Worm (Caenorhabditis elegans) whole organism, L3 larva: Measurements from ENCODE around the gene F16G10.2.

ENCODE experiments used
- R02D3.7 ChIP-seq: fragments of 150-350 bp; optimal IDR thresholded peaks from 2 replicates; lab custom pipeline; 2014; ENCODE audit warnings: missing biosample characterization, missing genetic modification characterization
- ZK546.5 ChIP-seq: sonication (generic microtip); optimal IDR thresholded peaks from 2 replicates; lab custom pipeline; 2017; ENCODE audit warnings: missing biosample characterization, missing genetic modification characterization
- ceh-16 ChIP-seq: sonication (generic microtip); optimal IDR thresholded peaks from 2 replicates; lab custom pipeline; 2017; ENCODE audit warnings: missing biosample characterization, missing genetic modification characterization
- ceh-28 ChIP-seq: fragments of 150-350 bp; optimal IDR thresholded peaks from 2 replicates; lab custom pipeline; 2014; ENCODE audit warnings: missing biosample characterization, missing genetic modification reagents, missing genetic modification characterization
- ceh-82 ChIP-seq: fragments of 150-350 bp; optimal IDR thresholded peaks from 2 replicates; lab custom pipeline; 2014; ENCODE audit warnings: missing biosample characterization, missing genetic modification characterization
- ceh-9 ChIP-seq: sonication (generic microtip); optimal IDR thresholded peaks from 2 replicates; lab custom pipeline; 2018; ENCODE audit warnings: missing biosample characterization, missing genetic modification characterization
- egl-27 ChIP-seq: sonication (generic microtip); optimal IDR thresholded peaks from 4 replicates; lab custom pipeline; 2017; ENCODE audit warnings: missing biosample characterization, missing genetic modification reagents, missing genetic modification characterization
- egl-5 ChIP-seq: fragments of 150-350 bp; optimal IDR thresholded peaks from 2 replicates; lab custom pipeline; 2017; ENCODE audit warnings: missing biosample characterization, missing genetic modification reagents, missing genetic modification characterization, inconsistent platforms
- elt-2 ChIP-seq: sonication (generic microtip); optimal IDR thresholded peaks from 2 replicates; lab custom pipeline; 2016; ENCODE audit warnings: missing genetic modification reagents, mild to moderate bottlenecking, missing genetic modification characterization, missing compliant biosample characterization
- elt-3 ChIP-seq, 3 experiments: fragments of 150-350 bp in 1 of 3; sonication (generic microtip) in 2 of 3; optimal IDR thresholded peaks; 2 replicates in 2 of 3; 4 replicates in 1 of 3; lab custom pipeline; 2014 to 2017; ENCODE audit warnings: missing biosample characterization in 3 of 3, missing genetic modification characterization in 3 of 3
- fkh-10 ChIP-seq: sonication (generic microtip); optimal IDR thresholded peaks from 2 replicates; lab custom pipeline; 2017; ENCODE audit warnings: missing biosample characterization, missing genetic modification reagents, missing genetic modification characterization
- fos-1 ChIP-seq: fragments of 150-350 bp; optimal IDR thresholded peaks from 2 replicates; lab custom pipeline; 2014; ENCODE audit warnings: missing biosample characterization, missing genetic modification characterization
- jun-1 ChIP-seq: fragments of 150-350 bp; optimal IDR thresholded peaks from 2 replicates; lab custom pipeline; 2014; ENCODE audit warnings: missing biosample characterization, missing genetic modification reagents, missing genetic modification characterization
- lin-15B ChIP-seq: fragments of 150-350 bp; optimal IDR thresholded peaks from 2 replicates; lab custom pipeline; 2014; ENCODE audit warnings: missing biosample characterization, missing genetic modification characterization
- lin-39 ChIP-seq: fragments of 150-350 bp; optimal IDR thresholded peaks from 2 replicates; lab custom pipeline; 2018; ENCODE audit warnings: missing biosample characterization, missing genetic modification reagents, missing genetic modification characterization
- lsy-12 ChIP-seq: sonication (generic microtip); optimal IDR thresholded peaks from 2 replicates; lab custom pipeline; 2016; ENCODE audit warnings: mild to moderate bottlenecking, missing genetic modification characterization, missing compliant biosample characterization
- mdl-1 ChIP-seq: fragments of 150-350 bp; optimal IDR thresholded peaks from 2 replicates; lab custom pipeline; 2014; ENCODE audit warnings: missing biosample characterization, missing genetic modification characterization
- mml-1 ChIP-seq: fragments of 150-350 bp; sonication (generic microtip); optimal IDR thresholded peaks from 3 replicates; lab custom pipeline; 2014; ENCODE audit warnings: missing biosample characterization, missing genetic modification characterization
- nhr-11 ChIP-seq: fragments of 150-350 bp; optimal IDR thresholded peaks from 2 replicates; lab custom pipeline; 2014; ENCODE audit warnings: missing biosample characterization, missing genetic modification characterization
- nhr-23 ChIP-seq: fragments of 150-350 bp; optimal IDR thresholded peaks from 2 replicates; lab custom pipeline; 2014; ENCODE audit warnings: missing biosample characterization, missing genetic modification reagents, missing genetic modification characterization
- nhr-237 ChIP-seq: fragments of 150-350 bp; optimal IDR thresholded peaks from 2 replicates; lab custom pipeline; 2014; ENCODE audit warnings: missing biosample characterization, missing genetic modification characterization
- nhr-28 ChIP-seq: fragments of 150-350 bp; optimal IDR thresholded peaks from 2 replicates; lab custom pipeline; 2014; ENCODE audit warnings: missing biosample characterization, missing genetic modification characterization
- nhr-43 ChIP-seq: sonication (generic microtip); optimal IDR thresholded peaks from 2 replicates; lab custom pipeline; 2016; ENCODE audit warnings: mild to moderate bottlenecking, missing genetic modification characterization, missing compliant biosample characterization; ENCODE audit not compliant: poor library complexity, severe bottlenecking
- nhr-76 ChIP-seq: fragments of 150-350 bp; sonication (generic microtip); optimal IDR thresholded peaks from 5 replicates; lab custom pipeline; 2014; ENCODE audit warnings: missing biosample characterization, missing genetic modification characterization
- nhr-77 ChIP-seq: fragments of 150-350 bp; optimal IDR thresholded peaks from 2 replicates; lab custom pipeline; 2014; ENCODE audit warnings: missing biosample characterization, missing genetic modification characterization
- pha-4 ChIP-seq: fragments of 150-350 bp; optimal IDR thresholded peaks from 2 replicates; lab custom pipeline; 2014; ENCODE audit warnings: missing biosample characterization, missing genetic modification reagents, missing genetic modification characterization
- pqm-1 ChIP-seq: fragments of 150-350 bp; optimal IDR thresholded peaks from 2 replicates; lab custom pipeline; 2017; ENCODE audit warnings: missing biosample characterization, missing genetic modification characterization, inconsistent platforms
- sea-2 ChIP-seq: fragments of 150-350 bp; sonication (generic microtip); optimal IDR thresholded peaks from 4 replicates; lab custom pipeline; 2014; ENCODE audit warnings: missing biosample characterization, missing genetic modification reagents, missing genetic modification characterization
- snpc-4 ChIP-seq: fragments of 150-350 bp; optimal IDR thresholded peaks from 2 replicates; lab custom pipeline; 2014; ENCODE audit warnings: missing biosample characterization, missing genetic modification characterization
- unc-39 ChIP-seq: sonication (generic microtip); optimal IDR thresholded peaks from 4 replicates; lab custom pipeline; 2017; ENCODE audit warnings: missing biosample characterization, missing genetic modification characterization
- unc-62 ChIP-seq: fragments of 150-350 bp; sonication (generic microtip); optimal IDR thresholded peaks from 4 replicates; lab custom pipeline; 2014; ENCODE audit warnings: missing biosample characterization, missing genetic modification reagents, missing genetic modification characterization
- zag-1 ChIP-seq: fragments of 150-350 bp; optimal IDR thresholded peaks from 2 replicates; lab custom pipeline; 2014; ENCODE audit warnings: missing biosample characterization, missing genetic modification characterization
- ztf-11 ChIP-seq: fragments of 150-350 bp; optimal IDR thresholded peaks from 2 replicates; lab custom pipeline; 2014; ENCODE audit warnings: missing biosample characterization, missing genetic modification characterization
- ztf-4 ChIP-seq: fragments of 150-350 bp; optimal IDR thresholded peaks from 2 replicates; lab custom pipeline; 2014; ENCODE audit warnings: missing biosample characterization, missing genetic modification characterization

Gene F16G10.2

ce11 chrII:2395864-2396263 lies 20.8 kb downstream of the F16G10.2 start, which contains the start of gene F16G10.13:
Gene F16G10.13, minus strand, starts transcription at chrII:2395964.
- TF ChIP-seq nhr-76 (tag; lab: Kevin White, UChicago) = no peak
- TF ChIP-seq R02D3.7 = no peak
- no peak for TF ChIP-seq snpc-4
- no peak for TF ChIP-seq ceh-28 (tag; lab: Kevin White, UChicago)
- TF ChIP-seq lin-39 (tag; lab: Kevin White, UChicago) = no peak
- TF ChIP-seq, all 47 proteins: peak for 0

- TF ChIP-seq egl-27 (tag; lab: Kevin White, UChicago) (no peak), nhr-237 (tag; lab: Kevin White, UChicago) (no peak), ceh-82 (tag; lab: Kevin White, UChicago) (no peak), ceh-9 (no peak), pqm-1 (tag; lab: Kevin White, UChicago) (no peak), R02D3.7 (no peak), fos-1 (tag; lab: Kevin White, UChicago) (no peak), nhr-77 (tag; lab: Kevin White, UChicago) (no peak), unc-62 (GFP tag; lab: Kevin White, UChicago) (no peak), nhr-76 (tag; lab: Kevin White, UChicago) (no peak), nhr-28 (tag; lab: Kevin White, UChicago) (no peak), zag-1 (tag; lab: Kevin White, UChicago) (no peak), fkh-10 (no peak), mml-1 (tag; lab: Kevin White, UChicago) (no peak), unc-39 (tag; lab: Kevin White, UChicago) (no peak), ztf-4 (tag; lab: Kevin White, UChicago) (no peak), lin-15B (tag; lab: Kevin White, UChicago) (no peak), nhr-23 (no peak), pha-4 (no peak)
These were observed 23.8 kb downstream of the F16G10.2 start, which contains the start of gene F16G10.14 for ce11 chrII:2398884-2399283. Gene F16G10.14, minus strand, starts transcription at chrII:2398984.

DNA sequence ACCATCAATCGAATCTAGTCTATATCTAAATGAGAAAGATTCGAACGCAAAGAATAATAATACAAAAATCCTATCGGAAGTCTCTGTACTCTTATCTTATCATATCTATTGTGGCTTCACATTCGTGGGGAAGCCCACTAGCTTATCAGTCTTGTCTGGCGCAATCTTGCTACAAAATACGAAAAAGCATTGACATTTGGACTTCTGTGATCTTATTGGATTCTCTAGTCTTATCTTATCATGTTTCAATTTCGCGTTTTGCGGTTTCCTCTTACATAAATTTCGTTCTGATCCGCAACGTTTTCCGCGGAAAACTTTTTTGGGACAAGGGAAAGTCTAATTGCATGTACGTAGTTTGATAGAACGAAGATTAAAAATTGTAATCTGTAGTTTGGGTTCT lies 24.7 kb downstream of the F16G10.2 start:
- TF ChIP-seq mml-1 (tag; lab: Kevin White, UChicago) (no peak), elt-3 (tag; optimal IDR thresholded peaks at IDR 0.05; lab: Kevin White, UChicago) (peak; percentile 14 to 96 (median 93)), nhr-43 (tag; lab: Kevin White, UChicago) (peak; percentile 86), snpc-4 (no peak), zag-1 (tag; lab: Kevin White, UChicago) (no peak), egl-5 (tag; lab: Kevin White, UChicago) (no peak)

DNA sequence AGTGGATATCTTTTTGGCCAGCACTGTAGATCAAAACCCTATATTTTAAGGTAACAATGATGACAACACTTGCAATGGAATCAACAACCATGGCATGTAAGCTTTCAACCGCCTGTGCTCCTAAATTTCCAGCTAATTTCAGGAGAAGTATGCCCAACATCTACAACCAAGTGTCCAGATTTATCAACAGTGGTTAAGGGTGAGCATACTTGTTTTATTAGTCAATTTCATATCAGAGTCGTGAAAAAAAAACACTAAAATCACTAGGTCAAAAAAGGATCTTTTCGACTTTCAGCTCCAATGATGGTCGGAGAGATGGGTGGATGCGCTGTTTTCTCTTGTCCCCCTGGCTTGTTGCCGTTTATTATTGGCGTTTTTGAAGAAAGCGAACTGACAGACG lies 28.9 kb downstream of the F16G10.2 start, which contains the start of gene F16G10.1:
TSS of gene F16G10.1 (plus strand) at position 301 of the 400 bp plus-strand sequence.
- TF ChIP-seq nhr-76 (tag; lab: Kevin White, UChicago) (no peak), ztf-11 (tag; lab: Kevin White, UChicago) (no peak), nhr-43 (tag; lab: Kevin White, UChicago) (no peak), fkh-10 (no peak), lsy-12 (tag; lab: Kevin White, UChicago) (no peak), ceh-16 (tag; lab: Kevin White, UChicago) (no peak), sea-2 (GFP tag; lab: Kevin White, UChicago) (no peak), jun-1 (tag; lab: Kevin White, UChicago) (no peak), unc-62 (GFP tag; lab: Kevin White, UChicago) (no peak), nhr-237 (tag; lab: Kevin White, UChicago) (no peak), elt-2 (tag; lab: Kevin White, UChicago) (no peak)

DNA sequence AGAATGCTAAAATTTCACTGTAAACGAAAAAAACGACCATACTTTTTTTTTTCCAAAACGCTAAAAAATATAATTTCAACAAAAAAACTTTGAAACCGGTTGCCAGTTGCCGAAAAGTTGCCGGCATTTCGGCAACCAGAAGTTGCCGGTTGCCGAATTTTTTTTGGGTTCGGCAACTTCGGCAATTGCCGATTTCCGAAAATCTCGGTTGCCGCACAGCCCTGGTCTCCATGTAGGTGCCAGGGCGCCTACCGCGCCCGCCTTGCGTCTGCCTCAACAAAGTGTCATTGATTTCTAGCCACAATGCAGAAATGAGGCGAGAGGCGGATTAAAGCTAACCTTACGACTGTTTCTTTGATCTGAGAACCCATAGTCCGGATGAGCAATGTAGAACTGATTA lies 36.0 kb downstream of the F16G10.2 start:
- no peak for TF ChIP-seq elt-3 (tag; optimal IDR thresholded peaks at IDR 0.05; lab: Kevin White, UChicago)
- no peak for TF ChIP-seq mdl-1 (tag; lab: Kevin White, UChicago)
- no peak for TF ChIP-seq nhr-11
- TF ChIP-seq jun-1 (tag; lab: Kevin White, UChicago) = no peak
- no peak for TF ChIP-seq nhr-76 (tag; lab: Kevin White, UChicago)
- no peak for TF ChIP-seq zag-1 (tag; lab: Kevin White, UChicago)
- no peak for TF ChIP-seq ZK546.5 (tag; lab: Kevin White, UChicago)
- no peak for TF ChIP-seq egl-27 (tag; lab: Kevin White, UChicago)
- TF ChIP-seq ztf-11 (tag; lab: Kevin White, UChicago) = no peak
